Fruit fly (Drosophila melanogaster) whole organism, prepupa: Measurements from ENCODE around the gene RanGAP.

Experiments
- Blimp-1 ChIP-seq: fragments of 200-800 bp; sonication (Bioruptor generic); optimal IDR thresholded peaks from 3 replicates; lab custom pipeline; 2017; ENCODE audit warnings: missing biosample characterization, missing genetic modification characterization, mild to moderate bottlenecking, moderate library complexity, missing genetic modification reagents
- OdsH ChIP-seq: fragments of 200-800 bp; sonication (Bioruptor generic); optimal IDR thresholded peaks from 3 replicates; lab custom pipeline; 2016; ENCODE audit warnings: missing biosample characterization, missing genetic modification characterization

DNA sequence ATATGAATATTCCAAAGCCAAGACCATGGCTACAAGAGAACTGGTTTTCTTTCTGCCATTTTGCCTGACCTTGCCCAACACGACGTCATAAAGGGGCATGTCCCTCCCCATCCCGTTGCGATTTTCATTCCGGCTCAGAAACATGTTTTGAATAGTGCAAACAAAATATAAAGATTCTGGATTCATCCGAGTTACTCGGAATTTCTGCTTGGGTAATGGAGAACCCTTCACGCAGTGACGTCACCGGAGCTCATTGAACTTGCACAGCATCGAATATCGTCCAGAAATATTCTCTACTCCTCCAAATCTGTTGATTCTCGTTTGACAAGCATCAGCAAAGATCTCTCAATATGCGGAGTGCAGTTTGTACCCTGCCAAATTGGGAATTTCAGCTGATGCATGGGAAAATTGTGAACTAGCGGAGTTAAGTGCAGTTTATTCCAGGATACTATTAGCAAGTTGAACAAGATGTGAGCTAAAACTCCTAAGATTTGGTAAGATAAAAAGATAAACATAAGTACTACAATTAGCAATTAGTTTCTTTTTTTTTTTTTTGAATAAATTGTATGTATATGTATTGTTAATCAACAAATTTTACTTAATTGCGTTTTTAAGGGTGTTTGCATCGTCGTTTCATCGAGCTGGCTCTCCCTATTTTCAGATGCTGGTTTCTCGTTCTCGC, 12.5 kb downstream of the RanGAP start, which contains the start of gene CG10026:
- TF ChIP-seq Blimp-1 (no peak), OdsH (GFP tag; lab: Kevin White, UChicago) (peak; percentile 53)
